Worm (Caenorhabditis elegans): Measurements from ENCODE around the gene F09E10.6.
A peak's percentile ranks its signal among the peaks of the same experiment; 100 is the strongest.

- TF ChIP-seq med-1 (GFP tag; optimal IDR thresholded peaks at IDR 0.05; ENCODE audit: insufficient read depth) = no peak
- no peak for TF ChIP-seq ref-1 (GFP tag; conservative IDR thresholded peaks at IDR 0.05)
- no peak for TF ChIP-seq T22C8.4 (GFP tag; IDR thresholded peaks at IDR 0.05)
- no peak for TF ChIP-seq klf-2 (GFP tag; conservative IDR thresholded peaks at IDR 0.05)
- 0 out of 2 replicates have a peak, but pooled peaks have one; percentile 45 for TF ChIP-seq flt-1 (GFP tag; IDR thresholded peaks at IDR 0.05)
- no peak for TF ChIP-seq cog-1 (tag; optimal IDR thresholded peaks at IDR 0.05)
- TF ChIP-seq ztf-29 (GFP tag; IDR thresholded peaks at IDR 0.05) = no peak
- TF ChIP-seq tab-1 (GFP tag; IDR thresholded peaks at IDR 0.05) = no peak
These were observed 20.0 kb upstream of the F09E10.6 start for ce11 chrX:1517519-1517918.
